Fruit fly (Drosophila melanogaster): ENCODE measurements around the gene sov.
A peak's percentile ranks its signal among the peaks of the same experiment; 100 is the strongest.

sov gene

DNA sequence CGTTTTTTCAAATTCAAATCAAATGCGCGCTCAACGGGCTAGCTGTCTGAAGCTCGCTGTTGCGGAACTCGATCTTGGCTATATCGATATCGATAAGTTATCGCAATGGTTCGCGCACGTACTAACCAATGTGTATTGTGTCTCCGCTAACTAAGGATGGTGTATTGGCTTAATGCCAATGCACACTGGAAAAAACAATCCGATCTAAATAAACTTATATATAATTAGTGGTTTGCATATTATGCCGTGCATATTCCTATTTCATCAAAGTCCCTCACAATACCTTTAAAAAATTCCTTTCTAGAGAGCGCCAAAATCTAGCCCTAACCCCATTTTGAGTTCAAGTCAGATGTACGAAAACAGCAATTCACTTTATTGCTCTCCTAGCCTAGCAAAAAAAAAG, 14.9 kb upstream of the sov start (continued):
- TF ChIP-seq CG12769 (tag; optimal IDR thresholded peaks at IDR 0.05) (peak; percentile 62), CrebB (tag; optimal IDR thresholded peaks at IDR 0.05) (peak; percentile 43), Bteb2 (GFP tag; optimal IDR thresholded peaks at IDR 0.05) (peak; percentile 12), lilli (GFP tag; optimal IDR thresholded peaks at IDR 0.05) (peak; percentile 73), CG8281 (tag; optimal IDR thresholded peaks at IDR 0.05) (no peak), Dip2 (GFP tag; IDR thresholded peaks at IDR 0.05) (no peak), Optix (GFP tag; IDR thresholded peaks at IDR 0.05) (peak; percentile 44; the same call in 1 of the 3 replicates), Fer3 (tag; optimal IDR thresholded peaks at IDR 0.05) (peak; percentile 14), klu (GFP tag; IDR thresholded peaks at IDR 0.05) (0 out of 2 replicates have a peak, but pooled peaks have one; percentile 27), inv (GFP tag; IDR thresholded peaks at IDR 0.05; ENCODE audit: partially characterized antibody) (peak; percentile 62; the same call in 1 of the 2 replicates), disco-r (GFP tag; optimal IDR thresholded peaks at IDR 0.05) (no peak), Dbx (GFP tag; IDR thresholded peaks at IDR 0.05) (peak; percentile 65; the same call in 2 of the 3 replicates), unc-4 (GFP tag; IDR thresholded peaks at IDR 0.05; ENCODE audit: partially characterized antibody) (peak; percentile 72), CG6791 (GFP tag; IDR thresholded peaks at IDR 0.05; ENCODE audit: partially characterized antibody) (peak; percentile 83), hkb (optimal IDR thresholded peaks at IDR 0.05) (no peak), hkb (GFP tag; IDR thresholded peaks at IDR 0.05) (peak; percentile 67), chif (GFP tag; optimal IDR thresholded peaks at IDR 0.05) (peak in 1 of 2 experiments; percentile 32), slp2 (GFP tag; optimal IDR thresholded peaks at IDR 0.05) (no peak), nmo (GFP tag; optimal IDR thresholded peaks at IDR 0.05) (peak; percentile 39), CG16815 (GFP tag; optimal IDR thresholded peaks at IDR 0.05) (no peak), bab2 (GFP tag; optimal IDR thresholded peaks at IDR 0.05) (no peak), CG6254 (GFP tag; optimal IDR thresholded peaks at IDR 0.05) (no peak), CG4617 (GFP tag; optimal IDR thresholded peaks at IDR 0.05; ENCODE audit: borderline replicate concordance) (no peak), CG42726 (GFP tag; IDR thresholded peaks at IDR 0.05; ENCODE audit: partially characterized antibody) (peak; percentile 92), CG8765 (GFP tag; IDR thresholded peaks at IDR 0.05) (no peak), h (optimal IDR thresholded peaks at IDR 0.05) (no peak), prd (optimal IDR thresholded peaks at IDR 0.05) (no peak), prd (GFP tag; IDR thresholded peaks at IDR 0.05) (peak; percentile 72), HLH54F (GFP tag; optimal IDR thresholded peaks at IDR 0.05) (peak; percentile 23), PHDP (tag; optimal IDR thresholded peaks at IDR 0.05) (peak; percentile 49), TFAM (GFP tag; optimal IDR thresholded peaks at IDR 0.05) (no peak), CG12071 (GFP tag; optimal IDR thresholded peaks at IDR 0.05) (peak; percentile 3), CHES-1-like (GFP tag; optimal IDR thresholded peaks at IDR 0.05) (no peak), Six4 (GFP tag; optimal IDR thresholded peaks at IDR 0.05) (no peak), ken (GFP tag; IDR thresholded peaks at IDR 0.05) (0 out of 3 replicates have a peak, but pooled peaks have one; percentile 36), CTCF (GFP tag; optimal IDR thresholded peaks at IDR 0.05) (peak; percentile 73), Pdp1 (GFP tag; optimal IDR thresholded peaks at IDR 0.05) (peak; percentile 29 to 65), ftz-f1 (GFP tag; optimal IDR thresholded peaks at IDR 0.05) (peak; percentile 18), CG7372 (GFP tag; IDR thresholded peaks at IDR 0.05) (peak; percentile 32; the same call in 1 of the 2 replicates), Kr (GFP tag; optimal IDR thresholded peaks at IDR 0.05) (no peak), CG12236 (GFP tag; optimal IDR thresholded peaks at IDR 0.05) (no peak), CG7271 (tag; optimal IDR thresholded peaks at IDR 0.05) (no peak), ewg (GFP tag; optimal IDR thresholded peaks at IDR 0.05) (peak; percentile 54), CG7987 (GFP tag; optimal IDR thresholded peaks at IDR 0.05) (no peak), trem (tag; optimal IDR thresholded peaks at IDR 0.05) (peak; percentile 64), HLHmδ (GFP tag; optimal IDR thresholded peaks at IDR 0.05) (no peak), cad (GFP tag; optimal IDR thresholded peaks at IDR 0.05) (no peak), btn (GFP tag; optimal IDR thresholded peaks at IDR 0.05) (no peak), CkIIα-i1 (GFP tag; IDR thresholded peaks at IDR 0.05) (no peak), CG15696 (tag; optimal IDR thresholded peaks at IDR 0.05) (no peak), stwl (tag; optimal IDR thresholded peaks at IDR 0.05) (peak; percentile 56), CG11247 (GFP tag; IDR thresholded peaks at IDR 0.05) (peak; percentile 35; the same call in 1 of the 2 replicates)
